Fruit fly (Drosophila melanogaster) whole organism, embryonic: ENCODE data around the gene CG3368.

Experiments
- Bdp1 ChIP-seq: fragments of 200-800 bp; sonication (Bioruptor generic); optimal IDR thresholded peaks from 3 replicates; lab custom pipeline; 2016; ENCODE audit warnings: missing biosample characterization, missing genetic modification characterization
- CG11398 ChIP-seq: fragments of 200-800 bp; sonication (Bioruptor generic); optimal IDR thresholded peaks from 2 replicates; lab custom pipeline; 2016; ENCODE audit warnings: missing biosample characterization, missing genetic modification characterization
- CG12299 ChIP-seq: fragments of 200-800 bp; sonication (Bioruptor generic); optimal IDR thresholded peaks from 2 replicates; lab custom pipeline; 2018; ENCODE audit warnings: missing biosample characterization, mild to moderate bottlenecking, missing genetic modification characterization
- CG13123 ChIP-seq: fragments of 200-800 bp; sonication (Bioruptor generic); optimal IDR thresholded peaks from 2 replicates; lab custom pipeline; 2016; ENCODE audit warnings: missing biosample characterization, missing genetic modification characterization
- CG13287 ChIP-seq: fragments of 200-800 bp; sonication (Bioruptor generic); IDR thresholded peaks from 2 replicates; pipeline ENCODE4 v1.3.6; 2022; ENCODE audit warnings: missing biosample characterization, missing genetic modification characterization; ENCODE audit not compliant: partially characterized antibody
- CG13775 ChIP-seq: fragments of 200-800 bp; sonication (Bioruptor generic); optimal IDR thresholded peaks from 3 replicates; lab custom pipeline; 2017; ENCODE audit warnings: missing biosample characterization, mild to moderate bottlenecking, missing genetic modification characterization
- CG14710 ChIP-seq: fragments of 200-800 bp; sonication (Bioruptor generic); optimal IDR thresholded peaks from 3 replicates; lab custom pipeline; 2019; ENCODE audit warnings: missing biosample characterization, mild to moderate bottlenecking, missing genetic modification characterization, moderate library complexity
- CG16779 ChIP-seq: fragments of 200-800 bp; sonication (Bioruptor generic); IDR thresholded peaks from 2 replicates; pipeline ENCODE4 v1.3.6; 2022; ENCODE audit warnings: missing biosample characterization, missing genetic modification characterization
- CG17359 ChIP-seq: fragments of 200-800 bp; sonication (Bioruptor generic); optimal IDR thresholded peaks from 3 replicates; lab custom pipeline; 2018; ENCODE audit warnings: missing biosample characterization, mild to moderate bottlenecking, missing genetic modification characterization, moderate library complexity
- CG2202 ChIP-seq: fragments of 200-800 bp; sonication (Bioruptor generic); optimal IDR thresholded peaks from 2 replicates; lab custom pipeline; 2018; ENCODE audit warnings: missing biosample characterization, mild to moderate bottlenecking, missing genetic modification characterization
- CG2678 ChIP-seq: fragments of 200-800 bp; sonication (Bioruptor generic); optimal IDR thresholded peaks from 3 replicates; lab custom pipeline; 2019; ENCODE audit warnings: missing biosample characterization, mild to moderate bottlenecking, missing genetic modification characterization, moderate library complexity
- CG5245 ChIP-seq: fragments of 200-800 bp; sonication (Bioruptor generic); optimal IDR thresholded peaks from 3 replicates; lab custom pipeline; 2016; ENCODE audit warnings: missing biosample characterization, missing genetic modification characterization
- CG6272 ChIP-seq: fragments of 200-800 bp; sonication (Bioruptor generic); IDR thresholded peaks from 2 replicates; pipeline ENCODE4 v1.3.6; 2022; ENCODE audit warnings: missing biosample characterization, missing genetic modification characterization
- CG6813 ChIP-seq: fragments of 200-800 bp; sonication (Bioruptor generic); optimal IDR thresholded peaks from 2 replicates; lab custom pipeline; 2017; ENCODE audit warnings: missing biosample characterization, missing genetic modification characterization, mild to moderate bottlenecking, moderate library complexity, missing genetic modification reagents
- CG8359 ChIP-seq: fragments of 200-800 bp; sonication (Bioruptor generic); optimal IDR thresholded peaks from 2 replicates; lab custom pipeline; 2017; ENCODE audit warnings: missing biosample characterization, mild to moderate bottlenecking, missing genetic modification characterization, borderline replicate concordance
- CTCF ChIP-seq: fragments of 200-800 bp; sonication (Bioruptor generic); optimal IDR thresholded peaks from 2 replicates; lab custom pipeline; 2017; ENCODE audit warnings: missing biosample characterization, mild to moderate bottlenecking, missing genetic modification characterization, moderate library complexity
- Camta ChIP-seq: fragments of 200-800 bp; sonication (Bioruptor generic); optimal IDR thresholded peaks from 2 replicates; lab custom pipeline; 2016; ENCODE audit warnings: missing biosample characterization, missing genetic modification characterization
- Dp ChIP-seq: fragments of 200-800 bp; sonication (Bioruptor generic); optimal IDR thresholded peaks from 2 replicates; lab custom pipeline; 2018; ENCODE audit warnings: missing biosample characterization, mild to moderate bottlenecking, missing genetic modification characterization, moderate library complexity
- ERR ChIP-seq: fragments of 200-800 bp; sonication (Bioruptor generic); optimal IDR thresholded peaks from 2 replicates; lab custom pipeline; 2016; ENCODE audit warnings: missing biosample characterization, missing genetic modification characterization
- HLH4C ChIP-seq: fragments of 200-800 bp; sonication (Bioruptor generic); IDR thresholded peaks from 3 replicates; pipeline ENCODE4 v1.3.6; 2022; ENCODE audit warnings: missing biosample characterization, missing genetic modification characterization; ENCODE audit not compliant: partially characterized antibody
- Kr ChIP-seq: fragments of 200-800 bp; sonication (Bioruptor generic); optimal IDR thresholded peaks from 2 replicates; lab custom pipeline; 2017; ENCODE audit warnings: missing biosample characterization, mild to moderate bottlenecking, missing genetic modification characterization
- Mad ChIP-seq: fragments of 200-800 bp; sonication (Bioruptor generic); optimal IDR thresholded peaks from 2 replicates; lab custom pipeline; 2016; ENCODE audit warnings: missing biosample characterization, missing genetic modification characterization
- Mes4 ChIP-seq: fragments of 200-800 bp; sonication (Bioruptor generic); optimal IDR thresholded peaks from 2 replicates; lab custom pipeline; 2016; ENCODE audit warnings: missing biosample characterization, missing genetic modification characterization
- Nf-YA ChIP-seq: fragments of 200-800 bp; sonication (Bioruptor generic); IDR thresholded peaks from 2 replicates; pipeline ENCODE4 v1.3.6; 2022; ENCODE audit warnings: missing biosample characterization, missing genetic modification characterization
- Ptx1 ChIP-seq: fragments of 200-800 bp; sonication (Bioruptor generic); IDR thresholded peaks from 2 replicates; pipeline ENCODE4 v1.3.6; 2022; ENCODE audit warnings: missing biosample characterization, missing genetic modification characterization
- Sin3A ChIP-seq: fragments of >200 bp; optimal IDR thresholded peaks from 2 replicates; lab custom pipeline; 2018
- Six4 ChIP-seq: fragments of 200-800 bp; sonication (Bioruptor generic); optimal IDR thresholded peaks from 2 replicates; lab custom pipeline; 2016; ENCODE audit warnings: missing biosample characterization, missing genetic modification characterization
- al ChIP-seq: fragments of 200-800 bp; sonication (Bioruptor generic); IDR thresholded peaks from 2 replicates; pipeline ENCODE4 v1.3.6; 2022; ENCODE audit warnings: missing biosample characterization, missing genetic modification characterization
- aop ChIP-seq: fragments of 200-800 bp; sonication (Bioruptor generic); IDR thresholded peaks from 2 replicates; pipeline ENCODE4 v1.3.6; 2022; ENCODE audit warnings: missing biosample characterization, missing genetic modification characterization
- bbx ChIP-seq: fragments of 200-800 bp; sonication (Bioruptor generic); IDR thresholded peaks from 2 replicates; pipeline ENCODE4 v1.3.6; 2022; ENCODE audit warnings: missing biosample characterization, missing genetic modification characterization; ENCODE audit not compliant: partially characterized antibody
- bcd ChIP-seq: fragments of 200-800 bp; sonication (Bioruptor generic); optimal IDR thresholded peaks from 2 replicates; lab custom pipeline; 2017; ENCODE audit warnings: missing biosample characterization, mild to moderate bottlenecking, missing genetic modification characterization
- br ChIP-seq: fragments of >200 bp; optimal IDR thresholded peaks from 2 replicates; lab custom pipeline; 2017
- da ChIP-seq: fragments of 200-800 bp; sonication (Bioruptor generic); optimal IDR thresholded peaks from 2 replicates; lab custom pipeline; 2016; ENCODE audit warnings: missing biosample characterization, missing genetic modification characterization
- eve ChIP-seq, 2 experiments: fragments of >200 bp; optimal IDR thresholded peaks; 2 replicates each; lab custom pipeline; 2017; ENCODE audit warnings: missing biosample characterization in 2 of 2, missing genetic modification characterization in 2 of 2
- exex ChIP-seq: fragments of 200-800 bp; sonication (Bioruptor generic); optimal IDR thresholded peaks from 4 replicates; lab custom pipeline; 2018; ENCODE audit warnings: missing biosample characterization, mild to moderate bottlenecking, missing genetic modification characterization, moderate library complexity
- fd3F ChIP-seq: fragments of 200-800 bp; sonication (Bioruptor generic); optimal IDR thresholded peaks from 2 replicates; lab custom pipeline; 2018; ENCODE audit warnings: missing biosample characterization, mild to moderate bottlenecking, missing genetic modification characterization, moderate library complexity
- fu2 ChIP-seq: fragments of 200-800 bp; sonication (Bioruptor generic); optimal IDR thresholded peaks from 2 replicates; lab custom pipeline; 2016; ENCODE audit warnings: missing biosample characterization, missing genetic modification characterization
- gsb-n ChIP-seq: fragments of 200-800 bp; sonication (Bioruptor generic); optimal IDR thresholded peaks from 3 replicates; lab custom pipeline; 2018; ENCODE audit warnings: missing biosample characterization, mild to moderate bottlenecking, missing genetic modification characterization
- kay ChIP-seq: fragments of 200-800 bp; sonication (Bioruptor generic); optimal IDR thresholded peaks from 2 replicates; lab custom pipeline; 2016; ENCODE audit warnings: missing biosample characterization, missing genetic modification characterization
- odd ChIP-seq: fragments of 200-800 bp; sonication (Bioruptor generic); optimal IDR thresholded peaks from 2 replicates; lab custom pipeline; 2017; ENCODE audit warnings: missing biosample characterization, mild to moderate bottlenecking, missing genetic modification characterization
- pb ChIP-seq: fragments of 200-800 bp; sonication (Bioruptor generic); optimal IDR thresholded peaks from 3 replicates; lab custom pipeline; 2016; ENCODE audit warnings: missing biosample characterization, missing genetic modification characterization
- pfk ChIP-seq: fragments of 200-800 bp; sonication (Bioruptor generic); optimal IDR thresholded peaks from 2 replicates; lab custom pipeline; 2018; ENCODE audit warnings: missing biosample characterization, mild to moderate bottlenecking, missing genetic modification characterization, moderate library complexity
- prd ChIP-seq, 3 experiments: fragments of >200 bp in 2 of 3; fragments of 200-800 bp in 1 of 3; sonication (Bioruptor generic) in 1 of 3; optimal IDR thresholded peaks in 2 of 3; IDR thresholded peaks in 1 of 3; 2 replicates in 2 of 3; 3 replicates in 1 of 3; pipeline versions ENCODE4 v1.3.6 to Lab custom; 2017 to 2022; ENCODE audit warnings: missing biosample characterization in 1 of 3, missing genetic modification characterization in 1 of 3
- ranshi ChIP-seq: fragments of 200-800 bp; sonication (Bioruptor generic); IDR thresholded peaks from 2 replicates; pipeline ENCODE4 v1.3.6; 2022; ENCODE audit warnings: missing biosample characterization, missing genetic modification characterization
- rib ChIP-seq: fragments of 200-800 bp; sonication (Bioruptor generic); IDR thresholded peaks from 2 replicates; pipeline ENCODE4 v1.3.6; 2022; ENCODE audit warnings: missing biosample characterization, missing genetic modification characterization
- tgo ChIP-seq: fragments of 200-800 bp; sonication (Bioruptor generic); IDR thresholded peaks from 3 replicates; pipeline ENCODE4 v1.3.6; 2022; ENCODE audit warnings: missing biosample characterization, missing genetic modification characterization
- usp ChIP-seq: fragments of >200 bp; optimal IDR thresholded peaks from 2 replicates; lab custom pipeline; 2017; ENCODE audit warnings: missing biosample characterization, missing genetic modification characterization
- vvl ChIP-seq: fragments of 200-800 bp; sonication (Bioruptor generic); IDR thresholded peaks from 2 replicates; pipeline ENCODE4 v1.3.6; 2022; ENCODE audit warnings: missing biosample characterization, missing genetic modification characterization
- wor ChIP-seq: fragments of 200-800 bp; sonication (Bioruptor generic); IDR thresholded peaks from 2 replicates; pipeline ENCODE4 v1.3.6; 2022; ENCODE audit warnings: missing biosample characterization, missing genetic modification characterization
- z ChIP-seq: fragments of 200-800 bp; sonication (Bioruptor generic); IDR thresholded peaks from 3 replicates; pipeline ENCODE4 v1.3.6; 2022; ENCODE audit warnings: missing biosample characterization, missing genetic modification characterization

Gene CG3368

dm6 chr3R:27288202-27289135 is 4.9 kb downstream of the CG3368 start, which contains the start of the genes bigmax and Hmu (continued):
- peak; percentile 79 for TF ChIP-seq al (GFP tag; lab: Robert Waterston, UW)
- TF ChIP-seq exex: peak; percentile 65
- peak; percentile 31 for TF ChIP-seq CG11398 (GFP tag; lab: Kevin White, UChicago)
- no peak for TF ChIP-seq prd (optimal IDR thresholded peaks at IDR 0.05; lab: Kevin White, UChicago)
- TF ChIP-seq prd (GFP tag; IDR thresholded peaks at IDR 0.05; lab: Robert Waterston, UW): peak; percentile 84
- no peak for TF ChIP-seq aop
- TF ChIP-seq pb (GFP tag; lab: Kevin White, UChicago): peak; percentile 63
- peak; percentile 45; the same call in 1 of the 2 replicates for TF ChIP-seq Nf-YA (GFP tag; lab: Robert Waterston, UW)
- TF ChIP-seq Ptx1: peak; percentile 88
- peak; percentile 86 for TF ChIP-seq CG13775 (GFP tag; lab: Kevin White, UChicago)
- TF ChIP-seq br (lab: Kevin White, UChicago): no peak
- peak; percentile 92 for TF ChIP-seq vvl (GFP tag; lab: Robert Waterston, UW)
- peak; percentile 80 for TF ChIP-seq CG6272
- peak; percentile 81 for TF ChIP-seq CG2678 (tag; lab: Kevin White, UChicago)
- TF ChIP-seq CG14710: peak; percentile 88
- peak; percentile 66 for TF ChIP-seq Mes4
- peak; percentile 1 for TF ChIP-seq pfk (GFP tag; lab: Kevin White, UChicago)
- peak; percentile 63 for TF ChIP-seq CG2202 (tag; lab: Kevin White, UChicago)
- no peak for TF ChIP-seq Kr (GFP tag; lab: Kevin White, UChicago)
- TF ChIP-seq CG5245 (GFP tag; lab: Kevin White, UChicago): peak; percentile 53
- peak; percentile 75 for TF ChIP-seq tgo (GFP tag; lab: Robert Waterston, UW)
- peak; percentile 98 for TF ChIP-seq CG13287
- peak; percentile 86 for TF ChIP-seq ERR (GFP tag; lab: Kevin White, UChicago)
- peak; percentile 68 for TF ChIP-seq Bdp1 (GFP tag; lab: Kevin White, UChicago)
- peak; percentile 70 for TF ChIP-seq fd3F (GFP tag; lab: Kevin White, UChicago)
- peak; percentile 80 for TF ChIP-seq Camta
- peak; percentile 27 for TF ChIP-seq CG12299
- TF ChIP-seq wor (GFP tag; lab: Robert Waterston, UW): peak; percentile 66
- peak; percentile 14 for TF ChIP-seq CG6813 (GFP tag; lab: Kevin White, UChicago)
- TF ChIP-seq da (GFP tag; lab: Kevin White, UChicago): peak; percentile 56
- no peak for TF ChIP-seq eve (GFP tag; optimal IDR thresholded peaks at IDR 0.05; lab: Kevin White, UChicago)
- peak; percentile 62 for TF ChIP-seq gsb-n (tag; lab: Kevin White, UChicago)
- TF ChIP-seq bbx (GFP tag; lab: Robert Waterston, UW): peak; percentile 88
- peak; percentile 88 for TF ChIP-seq Sin3A (lab: Kevin White, UChicago)
- no peak for TF ChIP-seq z (GFP tag; lab: Robert Waterston, UW)
- peak; percentile 60 for TF ChIP-seq CG16779 (GFP tag; lab: Robert Waterston, UW)
- peak; percentile 73 for TF ChIP-seq bcd
- TF ChIP-seq rib (GFP tag; lab: Robert Waterston, UW): peak; percentile 54; the same call in 1 of the 2 replicates
- peak; percentile 83 for TF ChIP-seq HLH4C
- TF ChIP-seq CTCF: peak; percentile 57
- peak; percentile 90 for TF ChIP-seq ranshi
- TF ChIP-seq kay: peak; percentile 77
- no peak for TF ChIP-seq usp (GFP tag; lab: Kevin White, UChicago)
- peak; percentile 61 for TF ChIP-seq Six4 (GFP tag; lab: Kevin White, UChicago)
- peak; percentile 37 for TF ChIP-seq Dp (GFP tag; lab: Kevin White, UChicago)
- TF ChIP-seq fu2 (GFP tag; lab: Kevin White, UChicago): peak; percentile 87
- TF ChIP-seq Mad (GFP tag; lab: Kevin White, UChicago): peak; percentile 85
- TF ChIP-seq CG8359 (GFP tag; lab: Kevin White, UChicago): no peak
- TF ChIP-seq odd: peak; percentile 36
- TF ChIP-seq CG13123 (GFP tag; lab: Kevin White, UChicago): peak; percentile 82
- TF ChIP-seq CG17359 (tag; lab: Kevin White, UChicago): peak; percentile 81
